Fruit fly (Drosophila melanogaster) whole organism, wandering third instar larva: ENCODE results near the gene kek4.

Experiments
- Hr78 ChIP-seq: fragments of >200 bp; optimal IDR thresholded peaks from 2 replicates; lab custom pipeline; 2017; ENCODE audit warnings: missing biosample characterization, missing genetic modification characterization
- Jra ChIP-seq: sonication (Bioruptor generic); optimal IDR thresholded peaks from 2 replicates; lab custom pipeline; 2016; ENCODE audit warnings: missing biosample characterization, missing genetic modification characterization
- Mio ChIP-seq: sonication (Bioruptor generic); optimal IDR thresholded peaks from 2 replicates; lab custom pipeline; 2016; ENCODE audit warnings: missing biosample characterization, missing genetic modification characterization
- OdsH ChIP-seq: fragments of 200-800 bp; sonication (Bioruptor generic); optimal IDR thresholded peaks from 2 replicates; lab custom pipeline; 2016; ENCODE audit warnings: missing biosample characterization, mild to moderate bottlenecking, missing genetic modification characterization
- Rel ChIP-seq, 2 experiments: fragments of 200-800 bp; sonication (Bioruptor generic) in 1 of 2; optimal IDR thresholded peaks; 2 replicates in 1 of 2; 3 replicates in 1 of 2; lab custom pipeline; 2016 to 2019; ENCODE audit warnings: mild to moderate bottlenecking in 2 of 2, missing biosample characterization in 2 of 2, missing genetic modification characterization in 2 of 2, moderate library complexity in 1 of 2
- Sp1 ChIP-seq: fragments of 200-800 bp; sonication (Bioruptor generic); optimal IDR thresholded peaks from 3 replicates; lab custom pipeline; 2019; ENCODE audit warnings: missing biosample characterization, mild to moderate bottlenecking, missing genetic modification characterization, moderate library complexity
- fru ChIP-seq: fragments of 200-800 bp; sonication (Bioruptor generic); optimal IDR thresholded peaks from 3 replicates; lab custom pipeline; 2016; ENCODE audit warnings: missing biosample characterization, mild to moderate bottlenecking, missing genetic modification characterization
- h ChIP-seq: fragments of 200-800 bp; sonication (Bioruptor generic); optimal IDR thresholded peaks from 3 replicates; lab custom pipeline; 2016; ENCODE audit warnings: missing biosample characterization, mild to moderate bottlenecking, missing genetic modification characterization
- pan ChIP-seq: fragments of >200 bp; optimal IDR thresholded peaks from 2 replicates; lab custom pipeline; 2017
- usp ChIP-seq: fragments of >200 bp; optimal IDR thresholded peaks from 2 replicates; lab custom pipeline; 2017; ENCODE audit warnings: missing biosample characterization, missing genetic modification characterization
- woc ChIP-seq: sonication (Bioruptor generic); optimal IDR thresholded peaks from 2 replicates; lab custom pipeline; 2016; ENCODE audit warnings: missing biosample characterization, mild to moderate bottlenecking, missing genetic modification characterization

dm6 chr2L:13164994-13165801, 50.0 kb downstream of the kek4 start, which contains the start of gene Sirt1:
- no peak for TF ChIP-seq Hr78 (GFP tag; lab: Kevin White, UChicago)
- TF ChIP-seq usp = no peak
- no peak for TF ChIP-seq Mio
- TF ChIP-seq Sp1 (GFP tag; lab: Kevin White, UChicago) = peak; percentile 89
- peak; percentile 76 for TF ChIP-seq OdsH
- no peak for TF ChIP-seq pan (lab: Kevin White, UChicago)
- TF ChIP-seq h (GFP tag; lab: Kevin White, UChicago) = peak; percentile 69
- TF ChIP-seq Rel (GFP tag; optimal IDR thresholded peaks at IDR 0.05; lab: Kevin White, UChicago) = no peak
- peak; percentile 98 for TF ChIP-seq Rel (tag; optimal IDR thresholded peaks at IDR 0.05; lab: Kevin White, UChicago)
- peak; percentile 80 for TF ChIP-seq Jra (GFP tag; lab: Kevin White, UChicago)
- TF ChIP-seq woc = peak; percentile 82
- TF ChIP-seq fru (GFP tag; lab: Kevin White, UChicago) = peak; percentile 59
